Fruit fly (Drosophila melanogaster) whole organism, embryonic: Measurements from ENCODE around the gene kra.

Experiments used
- ATbp ChIP-seq: fragments of 200-800 bp; sonication (Bioruptor generic); optimal IDR thresholded peaks from 2 replicates; lab custom pipeline; 2017; ENCODE audit warnings: missing biosample characterization, mild to moderate bottlenecking, missing genetic modification characterization, missing genetic modification reagents
- B-H1 ChIP-seq: fragments of 200-800 bp; sonication (Bioruptor generic); IDR thresholded peaks from 3 replicates; pipeline ENCODE4 v1.3.6; 2022; ENCODE audit warnings: missing biosample characterization, missing genetic modification characterization
- CG10267 ChIP-seq: fragments of 200-800 bp; sonication (Bioruptor generic); optimal IDR thresholded peaks from 2 replicates; lab custom pipeline; 2018; ENCODE audit warnings: missing biosample characterization, mild to moderate bottlenecking, missing genetic modification characterization, moderate library complexity
- CG10431 ChIP-seq: fragments of 200-800 bp; sonication (Bioruptor generic); optimal IDR thresholded peaks from 3 replicates; lab custom pipeline; 2018; ENCODE audit warnings: missing biosample characterization, mild to moderate bottlenecking, missing genetic modification characterization
- CG11085 ChIP-seq: fragments of 200-800 bp; sonication (Bioruptor generic); IDR thresholded peaks from 2 replicates; pipeline ENCODE4 v1.3.6; 2022; ENCODE audit warnings: missing biosample characterization, missing genetic modification characterization
- CG11093 ChIP-seq: fragments of 200-800 bp; sonication (Bioruptor generic); IDR thresholded peaks from 3 replicates; pipeline ENCODE4 v1.3.6; 2022; ENCODE audit warnings: missing biosample characterization, missing genetic modification characterization
- CG12744 ChIP-seq: fragments of 200-800 bp; sonication (Bioruptor generic); optimal IDR thresholded peaks from 2 replicates; lab custom pipeline; 2016; ENCODE audit warnings: missing biosample characterization, missing genetic modification characterization
- CG13287 ChIP-seq: fragments of 200-800 bp; sonication (Bioruptor generic); IDR thresholded peaks from 2 replicates; pipeline ENCODE4 v1.3.6; 2022; ENCODE audit warnings: missing biosample characterization, missing genetic modification characterization; ENCODE audit not compliant: partially characterized antibody
- CG17328 ChIP-seq: fragments of 200-800 bp; sonication (Bioruptor generic); IDR thresholded peaks from 2 replicates; pipeline ENCODE4 v1.3.6; 2022; ENCODE audit warnings: missing biosample characterization, missing genetic modification characterization
- CG17568 ChIP-seq: fragments of 200-800 bp; sonication (Bioruptor generic); optimal IDR thresholded peaks from 2 replicates; lab custom pipeline; 2018; ENCODE audit warnings: missing biosample characterization, mild to moderate bottlenecking, missing genetic modification characterization, moderate library complexity
- CG2116 ChIP-seq: fragments of 200-800 bp; sonication (Bioruptor generic); optimal IDR thresholded peaks from 3 replicates; lab custom pipeline; 2018; ENCODE audit warnings: missing biosample characterization, mild to moderate bottlenecking, missing genetic modification characterization
- CG2120 ChIP-seq: fragments of 200-800 bp; sonication (Bioruptor generic); optimal IDR thresholded peaks from 3 replicates; lab custom pipeline; 2016; ENCODE audit warnings: missing biosample characterization, missing genetic modification characterization
- CG31365 ChIP-seq: fragments of 200-800 bp; sonication (Bioruptor generic); optimal IDR thresholded peaks from 2 replicates; lab custom pipeline; 2018; ENCODE audit warnings: missing biosample characterization, mild to moderate bottlenecking, missing genetic modification characterization
- CG32767 ChIP-seq: fragments of 200-800 bp; sonication (Bioruptor generic); IDR thresholded peaks from 2 replicates; pipeline ENCODE4 v1.3.6; 2022; ENCODE audit warnings: missing biosample characterization, missing genetic modification characterization
- CG32772 ChIP-seq: fragments of 200-800 bp; sonication (Bioruptor generic); IDR thresholded peaks from 2 replicates; pipeline ENCODE4 v1.3.6; 2022; ENCODE audit warnings: missing biosample characterization, missing genetic modification characterization
- CG3838 ChIP-seq: fragments of 200-800 bp; sonication (Bioruptor generic); optimal IDR thresholded peaks from 3 replicates; lab custom pipeline; 2016; ENCODE audit warnings: missing biosample characterization, missing genetic modification characterization
- CG3995 ChIP-seq: fragments of 200-800 bp; sonication (Bioruptor generic); optimal IDR thresholded peaks from 3 replicates; lab custom pipeline; 2016; ENCODE audit warnings: missing biosample characterization, missing genetic modification characterization
- CG4360 ChIP-seq: fragments of 200-800 bp; sonication (Bioruptor generic); IDR thresholded peaks from 2 replicates; pipeline ENCODE4 v1.3.6; 2022; ENCODE audit warnings: missing biosample characterization, missing genetic modification characterization
- CG4730 ChIP-seq: fragments of 200-800 bp; sonication (Bioruptor generic); IDR thresholded peaks from 2 replicates; pipeline ENCODE4 v1.3.6; 2022; ENCODE audit warnings: missing biosample characterization, missing genetic modification characterization
- CG6175 ChIP-seq: fragments of 200-800 bp; sonication (Bioruptor generic); IDR thresholded peaks from 3 replicates; pipeline ENCODE4 v1.3.6; 2022; ENCODE audit warnings: missing biosample characterization, missing genetic modification characterization
- CG6254 ChIP-seq: fragments of 200-800 bp; sonication (Bioruptor generic); optimal IDR thresholded peaks from 3 replicates; lab custom pipeline; 2017; ENCODE audit warnings: mild to moderate bottlenecking, missing biosample characterization, missing genetic modification reagents, missing genetic modification characterization
- CG6813 ChIP-seq: fragments of 200-800 bp; sonication (Bioruptor generic); optimal IDR thresholded peaks from 2 replicates; lab custom pipeline; 2017; ENCODE audit warnings: missing biosample characterization, missing genetic modification characterization, mild to moderate bottlenecking, moderate library complexity, missing genetic modification reagents
- CG7372 ChIP-seq: fragments of 200-800 bp; sonication (Bioruptor generic); IDR thresholded peaks from 2 replicates; pipeline ENCODE4 v1.3.6; 2022; ENCODE audit warnings: missing biosample characterization, missing genetic modification characterization
- CG7745 ChIP-seq: fragments of 200-800 bp; sonication (Bioruptor generic); optimal IDR thresholded peaks from 2 replicates; lab custom pipeline; 2018; ENCODE audit warnings: missing biosample characterization, mild to moderate bottlenecking, missing genetic modification characterization, moderate library complexity
- CTCF ChIP-seq: fragments of 200-800 bp; sonication (Bioruptor generic); optimal IDR thresholded peaks from 2 replicates; lab custom pipeline; 2017; ENCODE audit warnings: missing biosample characterization, mild to moderate bottlenecking, missing genetic modification characterization, moderate library complexity
- CoRest ChIP-seq: fragments of 200-800 bp; sonication (Bioruptor generic); optimal IDR thresholded peaks from 3 replicates; lab custom pipeline; 2018; ENCODE audit warnings: missing biosample characterization, mild to moderate bottlenecking, missing genetic modification characterization, moderate library complexity
- Ets97D ChIP-seq: fragments of 200-800 bp; sonication (Bioruptor generic); optimal IDR thresholded peaks from 3 replicates; lab custom pipeline; 2016; ENCODE audit warnings: missing biosample characterization, missing genetic modification characterization
- Fer3 ChIP-seq: fragments of 200-800 bp; sonication (Bioruptor generic); optimal IDR thresholded peaks from 2 replicates; lab custom pipeline; 2018; ENCODE audit warnings: missing biosample characterization, mild to moderate bottlenecking, missing genetic modification characterization, moderate library complexity
- HLH54F ChIP-seq: fragments of 200-800 bp; sonication (Bioruptor generic); optimal IDR thresholded peaks from 3 replicates; lab custom pipeline; 2016; ENCODE audit warnings: missing biosample characterization, missing genetic modification characterization
- HmgD ChIP-seq: fragments of 200-800 bp; sonication (Bioruptor generic); optimal IDR thresholded peaks from 3 replicates; lab custom pipeline; 2016; ENCODE audit warnings: missing biosample characterization, missing genetic modification characterization
- Hr51 ChIP-seq, 2 experiments: fragments of 200-800 bp; sonication (Bioruptor generic); optimal IDR thresholded peaks; 2 replicates in 1 of 2; 3 replicates in 1 of 2; lab custom pipeline; 2016 to 2018; ENCODE audit warnings: missing biosample characterization in 2 of 2, missing genetic modification characterization in 2 of 2, mild to moderate bottlenecking in 1 of 2, moderate library complexity in 1 of 2
- Hsf ChIP-seq: fragments of 200-800 bp; sonication (Bioruptor generic); optimal IDR thresholded peaks from 3 replicates; lab custom pipeline; 2016; ENCODE audit warnings: missing biosample characterization, missing genetic modification characterization
- MBD-R2 ChIP-seq: fragments of 200-800 bp; sonication (Bioruptor generic); IDR thresholded peaks from 2 replicates; pipeline ENCODE4 v1.3.6; 2022; ENCODE audit warnings: missing biosample characterization, missing genetic modification characterization
- Med ChIP-seq: fragments of 200-800 bp; sonication (Bioruptor generic); peaks from one replicate; lab custom pipeline; 2016; ENCODE audit warnings: missing biosample characterization, missing genetic modification characterization, mild to moderate bottlenecking, inconsistent platforms, moderate library complexity
- Myb ChIP-seq: fragments of 200-800 bp; sonication (Bioruptor generic); optimal IDR thresholded peaks from 2 replicates; lab custom pipeline; 2016; ENCODE audit warnings: missing biosample characterization, missing genetic modification characterization
- Nf-YA ChIP-seq: fragments of 200-800 bp; sonication (Bioruptor generic); IDR thresholded peaks from 2 replicates; pipeline ENCODE4 v1.3.6; 2022; ENCODE audit warnings: missing biosample characterization, missing genetic modification characterization
- Ssrp ChIP-seq: fragments of 200-800 bp; sonication (Bioruptor generic); optimal IDR thresholded peaks from 2 replicates; lab custom pipeline; 2018; ENCODE audit warnings: missing biosample characterization, mild to moderate bottlenecking, missing genetic modification characterization, moderate library complexity
- Vsx1 ChIP-seq: fragments of 200-800 bp; sonication (Bioruptor generic); optimal IDR thresholded peaks from 2 replicates; lab custom pipeline; 2017; ENCODE audit warnings: missing biosample characterization, mild to moderate bottlenecking, missing genetic modification characterization, missing genetic modification reagents
- bbx ChIP-seq: fragments of 200-800 bp; sonication (Bioruptor generic); IDR thresholded peaks from 2 replicates; pipeline ENCODE4 v1.3.6; 2022; ENCODE audit warnings: missing biosample characterization, missing genetic modification characterization; ENCODE audit not compliant: partially characterized antibody
- corto ChIP-seq: fragments of 200-800 bp; sonication (Bioruptor generic); optimal IDR thresholded peaks from 2 replicates; lab custom pipeline; 2016; ENCODE audit warnings: missing biosample characterization, mild to moderate bottlenecking, missing genetic modification characterization, moderate library complexity
- dm ChIP-seq: fragments of 200-800 bp; sonication (Bioruptor generic); optimal IDR thresholded peaks from 3 replicates; lab custom pipeline; 2016; ENCODE audit warnings: missing biosample characterization, missing genetic modification characterization
- fd64A ChIP-seq: fragments of 200-800 bp; sonication (Bioruptor generic); optimal IDR thresholded peaks from 3 replicates; lab custom pipeline; 2018; ENCODE audit warnings: missing biosample characterization, mild to moderate bottlenecking, missing genetic modification characterization
- gce ChIP-seq: fragments of 200-800 bp; sonication (Bioruptor generic); IDR thresholded peaks from 3 replicates; pipeline ENCODE4 v1.3.6; 2022; ENCODE audit warnings: missing biosample characterization, missing genetic modification characterization
- gfzf ChIP-seq: fragments of 200-800 bp; sonication (Bioruptor generic); optimal IDR thresholded peaks from 2 replicates; lab custom pipeline; 2016; ENCODE audit warnings: missing biosample characterization, mild to moderate bottlenecking, missing genetic modification characterization, moderate library complexity
- jumu ChIP-seq: fragments of 200-800 bp; sonication (Bioruptor generic); optimal IDR thresholded peaks from 3 replicates; lab custom pipeline; 2016; ENCODE audit warnings: missing biosample characterization, missing genetic modification characterization
- luna ChIP-seq: fragments of 200-800 bp; sonication (Bioruptor generic); optimal IDR thresholded peaks from 2 replicates; lab custom pipeline; 2016; ENCODE audit warnings: missing biosample characterization, missing genetic modification characterization
- oc ChIP-seq: fragments of 200-800 bp; sonication (Bioruptor generic); optimal IDR thresholded peaks from 2 replicates; lab custom pipeline; 2018; ENCODE audit warnings: missing biosample characterization, mild to moderate bottlenecking, missing genetic modification characterization, moderate library complexity
- pfk ChIP-seq: fragments of 200-800 bp; sonication (Bioruptor generic); optimal IDR thresholded peaks from 2 replicates; lab custom pipeline; 2018; ENCODE audit warnings: missing biosample characterization, mild to moderate bottlenecking, missing genetic modification characterization, moderate library complexity
- pum ChIP-seq: fragments of 200-800 bp; sonication (Bioruptor generic); optimal IDR thresholded peaks from 2 replicates; lab custom pipeline; 2016; ENCODE audit warnings: missing biosample characterization, missing genetic modification characterization
- ranshi ChIP-seq: fragments of 200-800 bp; sonication (Bioruptor generic); IDR thresholded peaks from 2 replicates; pipeline ENCODE4 v1.3.6; 2022; ENCODE audit warnings: missing biosample characterization, missing genetic modification characterization

Gene kra

dm6 chr3R:5620387-5620956 lies 19.5 kb upstream of the kra start (continued):
- TF ChIP-seq CG3995 (GFP tag; lab: Kevin White, UChicago) (peak; percentile 19), CG6175 (GFP tag; lab: Robert Waterston, UW) (no peak), CTCF (GFP tag; lab: Kevin White, UChicago) (peak; percentile 4), fd64A (GFP tag; lab: Kevin White, UChicago) (peak; percentile 43), CG11093 (no peak), Nf-YA (GFP tag; lab: Robert Waterston, UW) (peak; percentile 35; the same call in 1 of the 2 replicates), CG4730 (GFP tag; lab: Robert Waterston, UW) (peak; percentile 46; the same call in 1 of the 2 replicates), Vsx1 (GFP tag; lab: Kevin White, UChicago) (peak; percentile 9), HmgD (GFP tag; lab: Kevin White, UChicago) (no peak), CG6813 (GFP tag; lab: Kevin White, UChicago) (peak; percentile 47), CG13287 (no peak), CG31365 (tag; lab: Kevin White, UChicago) (no peak), CG2120 (GFP tag; lab: Kevin White, UChicago) (peak; percentile 63), CG10267 (tag; lab: Kevin White, UChicago) (peak; percentile 47), pum (GFP tag; lab: Kevin White, UChicago) (peak; percentile 65), oc (tag; lab: Kevin White, UChicago) (peak; percentile 80), HLH54F (GFP tag; lab: Kevin White, UChicago) (peak; percentile 30), gce (peak; percentile 74), Fer3 (tag; lab: Kevin White, UChicago) (peak; percentile 58), ATbp (GFP tag; lab: Kevin White, UChicago) (peak; percentile 71), B-H1 (GFP tag; lab: Robert Waterston, UW) (peak; percentile 33; the same call in 2 of the 3 replicates), CG2116 (GFP tag; lab: Kevin White, UChicago) (peak; percentile 19), pfk (GFP tag; lab: Kevin White, UChicago) (no peak), jumu (GFP tag; lab: Kevin White, UChicago) (peak; percentile 63), CG6254 (GFP tag; lab: Kevin White, UChicago) (peak; percentile 55), MBD-R2 (GFP tag; lab: Robert Waterston, UW) (no peak; the same call in 1 of the 2 replicates), CG32767 (GFP tag; lab: Robert Waterston, UW) (no peak), Hsf (GFP tag; lab: Kevin White, UChicago) (peak; percentile 54), CG7745 (tag; lab: Kevin White, UChicago) (no peak), CG3838 (GFP tag; lab: Kevin White, UChicago) (no peak), dm (peak; percentile 46), Myb (peak; percentile 53), Ets97D (GFP tag; lab: Kevin White, UChicago) (peak; percentile 24), corto (GFP tag; lab: Kevin White, UChicago) (peak; percentile 32), luna (peak; percentile 21), CoRest (tag; lab: Kevin White, UChicago) (peak; percentile 74), Med (peak; percentile 94), ranshi (GFP tag; lab: Robert Waterston, UW) (peak; percentile 65; the same call in 1 of the 2 replicates), CG12744 (GFP tag; lab: Kevin White, UChicago) (no peak), CG4360 (GFP tag; lab: Robert Waterston, UW) (0 out of 2 replicates have a peak, but pooled peaks have one; percentile 24), CG7372 (GFP tag; lab: Robert Waterston, UW) (peak; percentile 55; the same call in 1 of the 2 replicates), CG17328 (GFP tag; lab: Robert Waterston, UW) (peak; percentile 58), CG17568 (GFP tag; lab: Kevin White, UChicago) (peak; percentile 24), bbx (no peak), CG11085 (GFP tag; lab: Robert Waterston, UW) (peak; percentile 48; the same call in 1 of the 2 replicates), gfzf (GFP tag; lab: Kevin White, UChicago) (no peak), Hr51 (GFP tag; optimal IDR thresholded peaks at IDR 0.05; lab: Kevin White, UChicago) (peak in 1 of 2 experiments; percentile 70), Ssrp (tag; lab: Kevin White, UChicago) (peak; percentile 43), CG32772 (peak; percentile 32; the same call in 1 of the 2 replicates), CG10431 (no peak)
